Worm (Caenorhabditis elegans) whole organism, young adult: ENCODE results near the gene srh-237.

Source experiments
- C06A6.2 ChIP-seq: fragments of 200-800 bp; sonication (Bioruptor generic); conservative IDR thresholded peaks from 2 replicates; pipeline ENCODE4 v1.3.6; 2022; ENCODE audit warnings: missing genetic modification characterization, missing compliant biosample characterization
- C17E4.6 ChIP-seq: fragments of 200-800 bp; sonication (Bioruptor generic); IDR thresholded peaks from 2 replicates; pipeline ENCODE4 v1.3.6; 2022; ENCODE audit warnings: missing genetic modification reagents, missing genetic modification characterization, missing compliant biosample characterization
- D2030.7 ChIP-seq: fragments of 200-800 bp; sonication (Bioruptor generic); IDR thresholded peaks from 2 replicates; pipeline ENCODE4 v1.3.6; 2022; ENCODE audit warnings: missing genetic modification reagents, missing genetic modification characterization, missing compliant biosample characterization
- F33H1.4 ChIP-seq: fragments of 200-800 bp; sonication (Bioruptor generic); IDR thresholded peaks from 2 replicates; pipeline ENCODE4 v1.3.6; 2022; ENCODE audit warnings: missing genetic modification reagents, missing genetic modification characterization, missing compliant biosample characterization
- F37B4.10 ChIP-seq: fragments of 200-800 bp; sonication (Bioruptor generic); IDR thresholded peaks from 2 replicates; pipeline ENCODE4 v1.3.6; 2022; ENCODE audit warnings: missing genetic modification characterization, missing compliant biosample characterization
- F52B5.7 ChIP-seq: sonication (generic microtip); optimal IDR thresholded peaks from 2 replicates; lab custom pipeline; 2016; ENCODE audit warnings: mild to moderate bottlenecking, missing genetic modification characterization, missing compliant biosample characterization
- F55B11.4 ChIP-seq: sonication (generic microtip); optimal IDR thresholded peaks from 2 replicates; lab custom pipeline; 2016; ENCODE audit warnings: missing compliant biosample characterization, missing genetic modification characterization, borderline replicate concordance; ENCODE audit not compliant: insufficient read depth
- K12H6.12 ChIP-seq: fragments of 200-800 bp; sonication (Bioruptor generic); optimal IDR thresholded peaks from 2 replicates; lab custom pipeline; 2018; ENCODE audit warnings: mild to moderate bottlenecking, missing genetic modification characterization, missing compliant biosample characterization
- Y53F4B.3 ChIP-seq: fragments of 200-800 bp; sonication (Bioruptor generic); IDR thresholded peaks from 2 replicates; pipeline ENCODE4 v1.3.6; 2022; ENCODE audit warnings: missing genetic modification reagents, missing genetic modification characterization, missing compliant biosample characterization
- Y56A3A.18 ChIP-seq: fragments of 200-800 bp; sonication (Bioruptor generic); IDR thresholded peaks from 2 replicates; pipeline ENCODE4 v1.3.6; 2022; ENCODE audit warnings: missing genetic modification reagents, missing genetic modification characterization, missing compliant biosample characterization
- Y79H2A.3 ChIP-seq: fragments of 200-800 bp; sonication (Bioruptor generic); conservative IDR thresholded peaks from 2 replicates; pipeline ENCODE4 v1.3.6; 2022; ENCODE audit warnings: missing genetic modification reagents, missing genetic modification characterization, missing compliant biosample characterization
- ZK185.1 ChIP-seq: sonication (generic microtip); optimal IDR thresholded peaks from 2 replicates; lab custom pipeline; 2016; ENCODE audit warnings: mild to moderate bottlenecking, missing genetic modification characterization, missing compliant biosample characterization; ENCODE audit not compliant: poor library complexity, severe bottlenecking
- aptf-2 ChIP-seq: fragments of 200-800 bp; sonication (Bioruptor generic); conservative IDR thresholded peaks from 2 replicates; pipeline ENCODE4 v1.3.6; 2022; ENCODE audit warnings: missing genetic modification reagents, missing genetic modification characterization, missing compliant biosample characterization
- atf-7 ChIP-seq: sonication (generic microtip); optimal IDR thresholded peaks from 2 replicates; lab custom pipeline; 2017; ENCODE audit warnings: mild to moderate bottlenecking, missing genetic modification characterization, missing compliant biosample characterization
- athp-1 ChIP-seq: sonication (generic microtip); optimal IDR thresholded peaks from 2 replicates; lab custom pipeline; 2017; ENCODE audit warnings: mild to moderate bottlenecking, missing genetic modification characterization, missing compliant biosample characterization
- attf-3 ChIP-seq: fragments of 200-800 bp; sonication (Bioruptor generic); conservative IDR thresholded peaks from 2 replicates; pipeline ENCODE4 v1.3.6; 2022; ENCODE audit warnings: missing genetic modification reagents, missing genetic modification characterization, missing compliant biosample characterization
- bed-2 ChIP-seq: fragments of 200-800 bp; sonication (Bioruptor generic); IDR thresholded peaks from 2 replicates; pipeline ENCODE4 v1.3.6; 2022; ENCODE audit warnings: missing genetic modification reagents, missing genetic modification characterization, missing compliant biosample characterization
- cebp-1 ChIP-seq, 2 experiments: fragments of 200-800 bp in 1 of 2; sonication (Bioruptor generic) in 1 of 2; sonication (generic microtip) in 1 of 2; IDR thresholded peaks in 1 of 2; optimal IDR thresholded peaks in 1 of 2; 2 replicates each; pipeline versions ENCODE4 v1.3.6 to Lab custom; 2017 to 2022; ENCODE audit warnings: missing compliant biosample characterization in 2 of 2, missing genetic modification characterization in 2 of 2, mild to moderate bottlenecking in 1 of 2, missing genetic modification reagents in 1 of 2, moderate library complexity in 1 of 2
- ceh-27 ChIP-seq: fragments of 200-800 bp; sonication (Bioruptor generic); optimal IDR thresholded peaks from 2 replicates; lab custom pipeline; 2018; ENCODE audit warnings: mild to moderate bottlenecking, missing genetic modification characterization, moderate library complexity, missing compliant biosample characterization
- ceh-91 ChIP-seq: fragments of 200-800 bp; sonication (Bioruptor generic); IDR thresholded peaks from 2 replicates; pipeline ENCODE4 v1.3.6; 2022; ENCODE audit warnings: missing genetic modification reagents, missing genetic modification characterization, missing compliant biosample characterization
- die-1 ChIP-seq: sonication (generic microtip); optimal IDR thresholded peaks from 2 replicates; lab custom pipeline; 2016; ENCODE audit warnings: missing genotype, mild to moderate bottlenecking, missing genetic modification characterization, missing compliant biosample characterization
- dox-1 ChIP-seq: fragments of 200-800 bp; sonication (Bioruptor generic); IDR thresholded peaks from 2 replicates; pipeline ENCODE4 v1.3.6; 2022; ENCODE audit warnings: missing genetic modification reagents, missing genetic modification characterization, missing compliant biosample characterization
- ekl-4 ChIP-seq: fragments of 200-800 bp; sonication (Bioruptor generic); IDR thresholded peaks from 2 replicates; pipeline ENCODE4 v1.3.6; 2022; ENCODE audit warnings: missing genetic modification reagents, missing genetic modification characterization, missing compliant biosample characterization
- fkh-3 ChIP-seq: sonication (generic microtip); optimal IDR thresholded peaks from 2 replicates; lab custom pipeline; 2016; ENCODE audit warnings: mild to moderate bottlenecking, missing genetic modification characterization, missing compliant biosample characterization
- hlh-26 ChIP-seq: fragments of 200-800 bp; sonication (Bioruptor generic); conservative IDR thresholded peaks from 2 replicates; pipeline ENCODE4 v1.3.6; 2022; ENCODE audit warnings: missing genetic modification reagents, missing genetic modification characterization, missing compliant biosample characterization
- let-526 ChIP-seq: fragments of 200-800 bp; sonication (Bioruptor generic); IDR thresholded peaks from 2 replicates; pipeline ENCODE4 v1.3.6; 2022; ENCODE audit warnings: missing genetic modification reagents, missing genetic modification characterization, missing compliant biosample characterization
- lin-54 ChIP-seq: fragments of 200-800 bp; sonication (Bioruptor generic); optimal IDR thresholded peaks from 2 replicates; lab custom pipeline; 2018; ENCODE audit warnings: mild to moderate bottlenecking, missing genetic modification characterization, missing compliant biosample characterization
- lsy-27 ChIP-seq: sonication (generic microtip); optimal IDR thresholded peaks from 2 replicates; lab custom pipeline; 2017; ENCODE audit warnings: missing genetic modification characterization, mild to moderate bottlenecking, missing compliant biosample characterization, antibody characterized with exemption, missing genotype, borderline replicate concordance; ENCODE audit not compliant: insufficient read depth
- madf-10 ChIP-seq: sonication (generic microtip); optimal IDR thresholded peaks from 2 replicates; lab custom pipeline; 2016; ENCODE audit warnings: mild to moderate bottlenecking, missing genetic modification characterization, missing compliant biosample characterization
- madf-8 ChIP-seq: fragments of 200-800 bp; sonication (Bioruptor generic); conservative IDR thresholded peaks from 2 replicates; pipeline ENCODE4 v1.3.6; 2022; ENCODE audit warnings: missing genetic modification reagents, missing genetic modification characterization, missing compliant biosample characterization
- mel-28 ChIP-seq: sonication (generic microtip); optimal IDR thresholded peaks from 2 replicates; lab custom pipeline; 2016; ENCODE audit warnings: borderline replicate concordance, mild to moderate bottlenecking, missing genetic modification characterization, missing compliant biosample characterization
- mes-4 ChIP-seq: sonication (generic microtip); optimal IDR thresholded peaks from 2 replicates; lab custom pipeline; 2016; ENCODE audit warnings: missing genotype, missing genetic modification characterization, missing compliant biosample characterization
- mxl-1 ChIP-seq: sonication (generic microtip); optimal IDR thresholded peaks from 2 replicates; lab custom pipeline; 2016; ENCODE audit warnings: missing genetic modification characterization, missing compliant biosample characterization
- nfyb-1 ChIP-seq: fragments of 200-800 bp; sonication (Bioruptor generic); IDR thresholded peaks from 2 replicates; pipeline ENCODE4 v1.3.6; 2022; ENCODE audit warnings: missing genetic modification reagents, missing genetic modification characterization, missing compliant biosample characterization
- pha-4 ChIP-seq: fragments of 150-350 bp; sonication (generic microtip); optimal IDR thresholded peaks from 2 replicates; lab custom pipeline; 2014; ENCODE audit warnings: missing biosample characterization, missing genetic modification reagents, missing genetic modification characterization
- rec-8 ChIP-seq, 2 experiments: sonication (generic microtip); optimal IDR thresholded peaks; 2 replicates each; lab custom pipeline; 2016; ENCODE audit warnings: mild to moderate bottlenecking in 2 of 2, missing genetic modification characterization in 2 of 2, missing genetic modification reagents in 2 of 2, missing genotype in 2 of 2, missing biosample characterization in 1 of 2, missing compliant biosample characterization in 1 of 2, moderate library complexity in 1 of 2
- repo-1 ChIP-seq: sonication (generic microtip); optimal IDR thresholded peaks from 2 replicates; lab custom pipeline; 2017; ENCODE audit warnings: mild to moderate bottlenecking, missing genetic modification characterization, missing compliant biosample characterization
- sdz-38 ChIP-seq: sonication (generic microtip); optimal IDR thresholded peaks from 2 replicates; lab custom pipeline; 2016; ENCODE audit warnings: missing genotype, missing genetic modification characterization, missing compliant biosample characterization
- sea-2 ChIP-seq: fragments of 200-800 bp; sonication (Bioruptor generic); IDR thresholded peaks from 2 replicates; pipeline ENCODE4 v1.3.6; 2022; ENCODE audit warnings: missing genetic modification characterization, missing compliant biosample characterization
- snpc-1.3 ChIP-seq: sonication (generic microtip); optimal IDR thresholded peaks from 2 replicates; lab custom pipeline; 2017; ENCODE audit warnings: missing genetic modification characterization, mild to moderate bottlenecking, missing compliant biosample characterization, antibody characterized with exemption, moderate library complexity, missing genotype, missing genetic modification reagents; ENCODE audit not compliant: insufficient read depth
- somi-1 ChIP-seq: fragments of 200-800 bp; sonication (Bioruptor generic); optimal IDR thresholded peaks from 2 replicates; lab custom pipeline; 2018; ENCODE audit warnings: mild to moderate bottlenecking, missing genetic modification characterization, missing compliant biosample characterization
- sptf-2 ChIP-seq: fragments of 200-800 bp; sonication (Bioruptor generic); optimal IDR thresholded peaks from 2 replicates; lab custom pipeline; 2018; ENCODE audit warnings: mild to moderate bottlenecking, missing genetic modification characterization, missing compliant biosample characterization
- unc-62 ChIP-seq: fragments of 150-350 bp; optimal IDR thresholded peaks from 2 replicates; lab custom pipeline; 2014; ENCODE audit warnings: missing biosample characterization, missing genetic modification reagents, missing genetic modification characterization
- ztf-26 ChIP-seq: sonication (generic microtip); optimal IDR thresholded peaks from 2 replicates; lab custom pipeline; 2017; ENCODE audit warnings: missing genetic modification characterization, missing compliant biosample characterization
- ztf-3 ChIP-seq: fragments of 200-800 bp; sonication (Bioruptor generic); optimal IDR thresholded peaks from 2 replicates; lab custom pipeline; 2018; ENCODE audit warnings: mild to moderate bottlenecking, missing genetic modification characterization, missing compliant biosample characterization

The srh-237 gene

DNA sequence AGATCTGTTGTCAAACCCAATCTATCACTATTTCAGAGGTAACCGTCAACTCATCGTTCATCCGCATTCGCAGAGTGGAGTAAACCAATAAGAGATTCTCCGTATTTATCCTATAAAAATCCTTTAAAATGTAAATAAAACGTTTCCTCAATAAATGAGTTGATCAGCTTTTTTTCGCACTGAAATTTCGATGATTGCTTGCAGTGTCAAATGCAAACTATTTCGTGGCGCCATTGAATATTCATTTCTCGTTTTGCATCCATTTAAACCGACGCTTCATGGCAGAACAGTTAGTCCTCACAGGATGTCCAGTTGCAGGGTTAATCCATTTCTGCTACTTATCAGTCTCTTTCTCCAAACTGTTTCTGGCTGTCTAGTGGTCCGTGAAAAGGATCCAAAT lies 28.6 kb upstream of the srh-237 start, which contains the start of gene F28B1.9:
TSS of gene F28B1.9 (plus strand) at position 301 of the 400 bp plus-strand sequence.
- TF ChIP-seq ZK185.1 (tag; lab: Kevin White, UChicago) (no peak), nfyb-1 (no peak), ceh-91 (GFP tag; lab: Robert Waterston, UW) (no peak), ceh-27 (GFP tag; lab: Kevin White, UChicago) (no peak), F37B4.10 (GFP tag; lab: Robert Waterston, UW) (no peak), lin-54 (GFP tag; lab: Kevin White, UChicago) (no peak), somi-1 (GFP tag; lab: Kevin White, UChicago) (no peak), C06A6.2 (GFP tag; lab: Robert Waterston, UW) (no peak), sea-2 (GFP tag; lab: Robert Waterston, UW) (no peak), lsy-27 (no peak), hlh-26 (no peak), madf-10 (tag; lab: Kevin White, UChicago) (no peak), F55B11.4 (tag; lab: Kevin White, UChicago) (no peak), mxl-1 (no peak), Y53F4B.3 (GFP tag; lab: Robert Waterston, UW) (no peak), pha-4 (tag; lab: Kevin White, UChicago) (no peak), athp-1 (tag; lab: Kevin White, UChicago) (no peak), fkh-3 (tag; lab: Kevin White, UChicago) (no peak), atf-7 (no peak), sdz-38 (tag; lab: Kevin White, UChicago) (no peak)

ce11 chrV:17064676-17065075 lies 25.5 kb upstream of the srh-237 start, which contains the start of gene srh-255:
srh-255 (plus strand) TSS chrV:17064976.
- no peak for TF ChIP-seq die-1
- no peak for TF ChIP-seq madf-8
- no peak for TF ChIP-seq let-526 (GFP tag; lab: Robert Waterston, UW)
- no peak for TF ChIP-seq ekl-4 (GFP tag; lab: Robert Waterston, UW)
- no peak for TF ChIP-seq attf-3 (GFP tag; lab: Robert Waterston, UW)
- TF ChIP-seq Y79H2A.3: no peak
- TF ChIP-seq sptf-2 (GFP tag; lab: Kevin White, UChicago): no peak
- no peak for TF ChIP-seq aptf-2 (GFP tag; lab: Robert Waterston, UW)
- no peak for TF ChIP-seq D2030.7 (GFP tag; lab: Robert Waterston, UW)
- TF ChIP-seq unc-62 (GFP tag; lab: Kevin White, UChicago): no peak
- no peak for TF ChIP-seq cebp-1 (GFP tag; IDR thresholded peaks at IDR 0.05; lab: Robert Waterston, UW)
- no peak for TF ChIP-seq cebp-1 (tag; optimal IDR thresholded peaks at IDR 0.05; lab: Kevin White, UChicago)
- TF ChIP-seq bed-2 (GFP tag; lab: Robert Waterston, UW): no peak

DNA sequence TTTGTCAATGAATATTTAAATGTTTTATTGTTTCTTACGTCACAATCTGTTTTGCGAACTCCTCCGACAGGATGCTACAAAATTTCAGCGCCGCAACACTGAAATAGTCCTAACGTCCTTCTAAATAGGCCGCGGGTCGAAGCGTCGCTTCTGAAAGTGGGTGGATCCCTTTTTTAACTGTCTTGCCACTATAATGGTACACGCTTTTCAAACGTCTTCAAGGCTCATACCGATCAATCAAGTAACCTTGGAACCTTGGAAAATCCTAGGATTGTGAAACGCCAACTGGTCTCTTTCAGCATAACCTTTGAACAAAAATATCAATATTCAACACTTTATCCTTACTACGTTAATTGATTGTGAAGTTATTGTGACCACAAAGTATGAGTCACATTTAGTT lies 23.5 kb upstream of the srh-237 start:
- TF ChIP-seq F33H1.4 (GFP tag; lab: Robert Waterston, UW) (no peak), repo-1 (no peak), ztf-26 (tag; lab: Kevin White, UChicago) (no peak), aptf-2 (GFP tag; lab: Robert Waterston, UW) (no peak)

DNA sequence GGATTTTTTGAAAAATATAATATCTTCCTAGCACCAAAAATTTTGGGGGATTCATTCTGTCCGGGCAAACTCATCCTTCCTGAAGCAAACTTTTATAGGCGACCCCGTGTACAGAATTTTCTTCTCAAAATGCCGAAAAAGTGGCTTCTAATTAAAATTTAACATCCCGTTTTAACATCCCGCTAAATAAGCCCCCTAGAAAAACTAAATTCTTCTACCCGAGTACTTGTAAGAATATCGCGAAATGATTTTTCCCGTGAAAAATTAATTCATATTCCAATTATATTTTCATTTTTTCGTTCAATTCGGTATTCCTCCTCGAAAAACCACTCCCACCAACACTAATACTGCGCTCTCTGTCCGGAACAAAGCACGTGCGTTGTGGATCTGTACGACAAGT lies 21.3 kb upstream of the srh-237 start, which contains the start of gene T05E12.8:
TSS of gene T05E12.8 (plus strand) at position 301 of the 400 bp plus-strand sequence.
- TF ChIP-seq F52B5.7: no peak
- TF ChIP-seq die-1: no peak
- TF ChIP-seq C06A6.2 (GFP tag; lab: Robert Waterston, UW): no peak
- TF ChIP-seq dox-1 (GFP tag; lab: Robert Waterston, UW): no peak
- TF ChIP-seq somi-1 (GFP tag; lab: Kevin White, UChicago): no peak
- no peak for TF ChIP-seq K12H6.12 (tag; lab: Kevin White, UChicago)
- no peak for TF ChIP-seq Y56A3A.18 (GFP tag; lab: Robert Waterston, UW)
- TF ChIP-seq Y53F4B.3 (GFP tag; lab: Robert Waterston, UW): no peak
- no peak for TF ChIP-seq mes-4
- no peak for TF ChIP-seq rec-8 (tag; optimal IDR thresholded peaks at IDR 0.05; lab: Kevin White, UChicago)
- TF ChIP-seq C17E4.6 (GFP tag; lab: Robert Waterston, UW): no peak
- no peak for TF ChIP-seq ztf-3 (GFP tag; lab: Kevin White, UChicago)
- TF ChIP-seq snpc-1.3 (tag; lab: Kevin White, UChicago): no peak
- no peak for TF ChIP-seq mel-28
